Worm (Caenorhabditis elegans) whole organism, L4 larva: Measurements from ENCODE around the gene C05D10.4.

Experiments used
- F49E8.2 ChIP-seq: sonication (generic microtip); optimal IDR thresholded peaks from 2 replicates; lab custom pipeline; 2016; ENCODE audit warnings: missing compliant biosample characterization, mild to moderate bottlenecking, missing genetic modification characterization, borderline replicate concordance
- R02D3.7 ChIP-seq: fragments of 150-350 bp; sonication (generic microtip); optimal IDR thresholded peaks from 3 replicates; lab custom pipeline; 2014; ENCODE audit warnings: missing biosample characterization, missing genetic modification characterization
- ZK546.5 ChIP-seq, 2 experiments: sonication (generic microtip); optimal IDR thresholded peaks; 2 replicates each; lab custom pipeline; 2017; ENCODE audit warnings: missing biosample characterization in 2 of 2, missing genetic modification characterization in 2 of 2
- ama-1 ChIP-seq: fragments of 150-350 bp; optimal IDR thresholded peaks from 2 replicates; lab custom pipeline; 2014; ENCODE audit warnings: inconsistent platforms, mixed read lengths
- daf-12 ChIP-seq: fragments of 150-350 bp; optimal IDR thresholded peaks from 2 replicates; lab custom pipeline; 2014; ENCODE audit warnings: missing biosample characterization, missing genetic modification reagents, missing genetic modification characterization
- mep-1 ChIP-seq: fragments of 150-350 bp; sonication (generic microtip); optimal IDR thresholded peaks from 3 replicates; lab custom pipeline; 2014; ENCODE audit warnings: missing biosample characterization, missing genetic modification characterization
- nhr-28 ChIP-seq: fragments of 150-350 bp; optimal IDR thresholded peaks from 2 replicates; lab custom pipeline; 2014; ENCODE audit warnings: missing biosample characterization, missing genetic modification characterization
- snpc-4 ChIP-seq: fragments of 150-350 bp; optimal IDR thresholded peaks from 2 replicates; lab custom pipeline; 2014; ENCODE audit warnings: missing biosample characterization, missing genetic modification characterization
- unc-130 ChIP-seq: sonication (generic microtip); optimal IDR thresholded peaks from 2 replicates; lab custom pipeline; 2016; ENCODE audit warnings: missing genetic modification reagents, missing genetic modification characterization, missing compliant biosample characterization

ce11 chrIII:6039370-6039769 is 63.3 kb downstream of the C05D10.4 start, which contains the start of gene ift-139:
- TF ChIP-seq daf-12 (tag; lab: Kevin White, UChicago) (no peak), nhr-28 (tag; lab: Kevin White, UChicago) (no peak), ZK546.5 (tag; optimal IDR thresholded peaks at IDR 0.05; lab: Kevin White, UChicago) (no peak), snpc-4 (tag; lab: Kevin White, UChicago) (no peak), R02D3.7 (tag; lab: Kevin White, UChicago) (no peak), mep-1 (tag; lab: Kevin White, UChicago) (no peak), unc-130 (GFP tag; lab: Kevin White, UChicago) (no peak), ama-1 (lab: Kevin White, UChicago) (no peak), F49E8.2 (no peak)
